Fruit fly (Drosophila melanogaster) whole organism, wandering third instar larva: Measurements from ENCODE around the gene CG4119.

Source experiments
- CrebA ChIP-seq: fragments of 200-800 bp; sonication (Bioruptor generic); optimal IDR thresholded peaks from 2 replicates; lab custom pipeline; 2016; ENCODE audit warnings: missing biosample characterization, mild to moderate bottlenecking, missing genetic modification characterization, borderline replicate concordance
- Hnf4 ChIP-seq: fragments of 200-800 bp; sonication (Bioruptor generic); optimal IDR thresholded peaks from 2 replicates; lab custom pipeline; 2016; ENCODE audit warnings: missing biosample characterization, mild to moderate bottlenecking, missing genetic modification characterization
- Mio ChIP-seq: sonication (Bioruptor generic); optimal IDR thresholded peaks from 2 replicates; lab custom pipeline; 2016; ENCODE audit warnings: missing biosample characterization, missing genetic modification characterization
- N ChIP-seq: fragments of >200 bp; optimal IDR thresholded peaks from 2 replicates; lab custom pipeline; 2018; ENCODE audit warnings: missing biosample characterization, missing external identifiers, missing genetic modification characterization
- OdsH ChIP-seq: fragments of 200-800 bp; sonication (Bioruptor generic); optimal IDR thresholded peaks from 2 replicates; lab custom pipeline; 2016; ENCODE audit warnings: missing biosample characterization, mild to moderate bottlenecking, missing genetic modification characterization
- Rel ChIP-seq, 2 experiments: fragments of 200-800 bp; sonication (Bioruptor generic) in 1 of 2; optimal IDR thresholded peaks; 2 replicates in 1 of 2; 3 replicates in 1 of 2; lab custom pipeline; 2016 to 2019; ENCODE audit warnings: mild to moderate bottlenecking in 2 of 2, missing biosample characterization in 2 of 2, missing genetic modification characterization in 2 of 2, moderate library complexity in 1 of 2
- Vsx2 ChIP-seq: fragments of 200-300, 225-300 bp; sonication (Bioruptor generic); optimal IDR thresholded peaks from 2 replicates; lab custom pipeline; 2018; ENCODE audit warnings: missing biosample characterization, missing genetic modification characterization; ENCODE audit not compliant: partially characterized antibody
- brk ChIP-seq: fragments of 200-800 bp; sonication (Bioruptor generic); optimal IDR thresholded peaks from 2 replicates; lab custom pipeline; 2016; ENCODE audit warnings: missing biosample characterization, mild to moderate bottlenecking, missing genetic modification characterization
- foxo ChIP-seq, 2 experiments: fragments of 200-800 bp; sonication (Bioruptor generic); optimal IDR thresholded peaks; 2 replicates in 1 of 2; 3 replicates in 1 of 2; lab custom pipeline; 2016 to 2017; ENCODE audit warnings: missing biosample characterization in 2 of 2, missing genetic modification characterization in 2 of 2
- lola ChIP-seq: fragments of >200 bp; optimal IDR thresholded peaks from 2 replicates; lab custom pipeline; 2017; ENCODE audit warnings: missing biosample characterization, missing genetic modification characterization
- rgr ChIP-seq: fragments of 200-800 bp; sonication (Bioruptor generic); optimal IDR thresholded peaks from 3 replicates; lab custom pipeline; 2016; ENCODE audit warnings: missing biosample characterization, mild to moderate bottlenecking, missing genetic modification characterization
- usp ChIP-seq: fragments of >200 bp; optimal IDR thresholded peaks from 2 replicates; lab custom pipeline; 2017; ENCODE audit warnings: missing biosample characterization, missing genetic modification characterization

dm6 chrX:5714786-5715185 is 48.9 kb downstream of the CG4119 start:
- no peak for TF ChIP-seq Hnf4 (GFP tag; lab: Kevin White, UChicago)
- no peak for TF ChIP-seq N (GFP tag; lab: Kevin White, UChicago)
- TF ChIP-seq rgr (GFP tag; lab: Kevin White, UChicago) = no peak
- no peak for TF ChIP-seq Mio (GFP tag; lab: Kevin White, UChicago)
- TF ChIP-seq foxo (GFP tag; optimal IDR thresholded peaks at IDR 0.05; lab: Kevin White, UChicago) = no peak
- TF ChIP-seq lola (GFP tag; lab: Kevin White, UChicago) = no peak
- no peak for TF ChIP-seq OdsH
- no peak for TF ChIP-seq usp (GFP tag; lab: Kevin White, UChicago)
- TF ChIP-seq Vsx2 (GFP tag; lab: Kevin White, UChicago) = no peak
- TF ChIP-seq brk = no peak
- TF ChIP-seq Rel (GFP tag; optimal IDR thresholded peaks at IDR 0.05; lab: Kevin White, UChicago) = no peak
- no peak for TF ChIP-seq Rel (tag; optimal IDR thresholded peaks at IDR 0.05; lab: Kevin White, UChicago)
- TF ChIP-seq CrebA (GFP tag; lab: Kevin White, UChicago) = no peak
